Fruit fly (Drosophila melanogaster): Measurements from ENCODE around the gene RhoGAP15B.
A peak's percentile ranks its signal among the peaks of the same experiment; 100 is the strongest.

Gene RhoGAP15B

DNA sequence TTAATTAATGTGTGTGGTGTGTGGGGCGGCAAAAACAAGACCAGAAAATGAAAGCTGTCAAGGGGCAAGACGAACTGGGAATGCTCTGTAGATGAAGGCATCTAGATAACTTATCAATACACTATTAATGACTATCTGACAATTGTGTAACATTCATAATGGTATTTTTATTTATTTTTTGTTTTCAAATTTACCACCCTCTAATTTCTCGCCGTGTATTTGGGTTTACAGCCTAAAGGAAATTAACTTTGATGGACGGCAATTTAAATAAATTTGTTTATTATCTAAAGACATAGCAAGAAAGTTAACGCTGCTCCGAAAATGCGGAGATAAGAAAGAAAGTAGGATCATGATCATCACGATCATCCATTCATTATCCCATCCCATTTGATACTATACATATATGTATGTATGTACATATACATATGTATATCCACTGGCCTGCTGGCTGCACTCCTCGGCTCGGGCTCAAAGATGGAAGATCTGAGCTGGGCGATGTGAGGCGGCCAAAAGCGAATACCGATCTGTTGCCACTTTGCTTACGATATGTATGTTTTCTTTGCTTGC is 10.2 kb upstream of the RhoGAP15B start (continued):
- TF ChIP-seq ATbp (GFP tag; optimal IDR thresholded peaks at IDR 0.05) (no peak), D19A (tag; optimal IDR thresholded peaks at IDR 0.05) (peak; percentile 71), CG11696 (GFP tag; IDR thresholded peaks at IDR 0.05) (no peak), CG12659 (GFP tag; optimal IDR thresholded peaks at IDR 0.05) (no peak), HLH3B (GFP tag; IDR thresholded peaks at IDR 0.05) (peak; percentile 24; the same call in 1 of the 2 replicates), CG11398 (GFP tag; optimal IDR thresholded peaks at IDR 0.05) (no peak), CG31441 (GFP tag; IDR thresholded peaks at IDR 0.05) (0 out of 2 replicates have a peak, but pooled peaks have one; percentile 12)

DNA sequence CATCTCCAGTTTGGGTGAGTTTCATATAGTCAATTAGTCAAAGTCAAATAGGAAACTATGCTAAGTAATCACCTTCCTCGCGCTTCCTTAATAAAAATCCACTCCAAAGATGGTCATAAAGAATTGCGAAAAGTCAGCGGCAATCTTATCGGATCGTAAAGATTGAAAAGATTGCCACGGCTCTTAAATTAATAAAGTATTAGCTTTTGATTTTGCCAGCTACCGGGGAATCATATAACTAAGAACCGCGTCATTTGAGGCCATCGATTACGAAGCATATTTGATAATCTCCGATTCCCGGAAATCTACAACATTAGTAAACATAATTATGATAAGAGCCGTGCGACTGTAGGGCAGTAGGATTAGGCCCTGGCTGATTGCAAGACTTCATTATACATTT is 8.7 kb upstream of the RhoGAP15B start:
- TF ChIP-seq so (GFP tag; IDR thresholded peaks at IDR 0.05), result no peak
- TF ChIP-seq Ada2b (GFP tag; IDR thresholded peaks at IDR 0.05), result no peak
- no peak for TF ChIP-seq Antp (GFP tag; optimal IDR thresholded peaks at IDR 0.05)
- peak; percentile 12 for TF ChIP-seq CG34376 (GFP tag; optimal IDR thresholded peaks at IDR 0.05)
- no peak for TF ChIP-seq Hr3 (GFP tag; optimal IDR thresholded peaks at IDR 0.05)
- peak; percentile 99 for TF ChIP-seq exex (tag; optimal IDR thresholded peaks at IDR 0.05)
- no peak for TF ChIP-seq CG1024 (GFP tag; IDR thresholded peaks at IDR 0.05)
- TF ChIP-seq gro (GFP tag; optimal IDR thresholded peaks at IDR 0.05), result peak; percentile 72
- no peak for TF ChIP-seq CG5953 (GFP tag; IDR thresholded peaks at IDR 0.05)
- no peak for TF ChIP-seq aop (GFP tag; IDR thresholded peaks at IDR 0.05)
- no peak for TF ChIP-seq nerfin-1 (tag; optimal IDR thresholded peaks at IDR 0.05)
- TF ChIP-seq B-H2 (GFP tag; optimal IDR thresholded peaks at IDR 0.05), result peak; percentile 30
- TF ChIP-seq sug (tag; optimal IDR thresholded peaks at IDR 0.05), result peak; percentile 44

DNA sequence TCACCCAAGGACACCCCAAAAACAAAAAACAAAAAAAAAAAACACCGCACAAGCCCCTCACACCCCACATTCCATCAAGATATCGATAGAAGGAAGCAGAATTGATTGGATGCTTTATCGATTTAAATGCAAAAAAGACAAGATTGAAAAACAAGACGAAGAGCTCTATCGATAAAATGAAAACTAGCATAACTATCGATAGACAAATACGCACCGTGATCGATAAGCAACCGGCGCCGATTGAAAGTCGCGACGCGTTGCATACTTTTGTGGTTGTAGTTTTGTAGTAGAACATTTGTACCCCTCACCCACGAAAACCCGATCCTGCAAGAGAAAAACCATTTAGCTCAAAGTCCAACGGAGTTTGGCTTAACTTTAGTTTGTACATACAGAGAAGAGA is 6.4 kb upstream of the RhoGAP15B start:
- peak; percentile 57 for TF ChIP-seq unc-4 (GFP tag; IDR thresholded peaks at IDR 0.05; ENCODE audit: partially characterized antibody)
- TF ChIP-seq knrl (GFP tag; IDR thresholded peaks at IDR 0.05; ENCODE audit: partially characterized antibody), result peak; percentile 38; the same call in 2 of the 3 replicates
- TF ChIP-seq CG6654 (GFP tag; optimal IDR thresholded peaks at IDR 0.05), result no peak
- no peak for TF ChIP-seq ftz-f1 (GFP tag; optimal IDR thresholded peaks at IDR 0.05)
- TF ChIP-seq CG10654 (GFP tag; optimal IDR thresholded peaks at IDR 0.05), result no peak
- TF ChIP-seq hbn (GFP tag; IDR thresholded peaks at IDR 0.05; ENCODE audit: partially characterized antibody), result 0 out of 2 replicates have a peak, but pooled peaks have one; percentile 27
- peak; percentile 43; the same call in 1 of the 3 replicates for TF ChIP-seq vnd (GFP tag; IDR thresholded peaks at IDR 0.05; ENCODE audit: partially characterized antibody)
- TF ChIP-seq lmd (GFP tag; IDR thresholded peaks at IDR 0.05), result no peak
- TF ChIP-seq Bgb (GFP tag; IDR thresholded peaks at IDR 0.05; ENCODE audit: partially characterized antibody), result peak; percentile 45; the same call in 1 of the 2 replicates
- TF ChIP-seq CG12942 (GFP tag; optimal IDR thresholded peaks at IDR 0.05), result no peak
- peak; percentile 61 for TF ChIP-seq Scr (GFP tag; IDR thresholded peaks at IDR 0.05; ENCODE audit: partially characterized antibody)
- no peak for TF ChIP-seq kay (GFP tag; optimal IDR thresholded peaks at IDR 0.05)
- TF ChIP-seq CG10366 (GFP tag; IDR thresholded peaks at IDR 0.05), result no peak
- no peak for TF ChIP-seq CG1529 (GFP tag; optimal IDR thresholded peaks at IDR 0.05)
- TF ChIP-seq tna (GFP tag; IDR thresholded peaks at IDR 0.05; ENCODE audit: partially characterized antibody), result peak; percentile 39; the same call in 1 of the 2 replicates
- TF ChIP-seq CG16813 (GFP tag; IDR thresholded peaks at IDR 0.05; ENCODE audit: partially characterized antibody), result peak; percentile 60; the same call in 2 of the 3 replicates
- peak; percentile 31; the same call in 1 of the 2 replicates for TF ChIP-seq sna (GFP tag; IDR thresholded peaks at IDR 0.05; ENCODE audit: partially characterized antibody)
- peak; percentile 29 for TF ChIP-seq stwl (tag; optimal IDR thresholded peaks at IDR 0.05)
- TF ChIP-seq amos (GFP tag; IDR thresholded peaks at IDR 0.05; ENCODE audit: partially characterized antibody), result peak; percentile 16; the same call in 1 of the 2 replicates
- peak; percentile 73 for TF ChIP-seq CG8290 (GFP tag; optimal IDR thresholded peaks at IDR 0.05)
- no peak for TF ChIP-seq CG8290 (tag; optimal IDR thresholded peaks at IDR 0.05)
- peak; percentile 63 for TF ChIP-seq nerfin-2 (GFP tag; IDR thresholded peaks at IDR 0.05; ENCODE audit: partially characterized antibody)
- TF ChIP-seq CG34224 (GFP tag; IDR thresholded peaks at IDR 0.05; ENCODE audit: partially characterized antibody), result peak; percentile 30; the same call in 2 of the 3 replicates
- TF ChIP-seq stc (GFP tag; IDR thresholded peaks at IDR 0.05), result no peak
- TF ChIP-seq nom (GFP tag; optimal IDR thresholded peaks at IDR 0.05), result no peak
- TF ChIP-seq Sry-δ (GFP tag; optimal IDR thresholded peaks at IDR 0.05), result peak; percentile 34
- peak; percentile 53; the same call in 1 of the 3 replicates for TF ChIP-seq mld (GFP tag; IDR thresholded peaks at IDR 0.05; ENCODE audit: partially characterized antibody)

Measured in whole organism, embryonic.